Fruit fly (Drosophila melanogaster) whole organism, embryonic: ENCODE results near the gene ab.

Experiments used
- Atf-2 ChIP-seq: fragments of 200-800 bp; sonication (Bioruptor generic); optimal IDR thresholded peaks from 2 replicates; lab custom pipeline; 2016; ENCODE audit warnings: missing biosample characterization, missing genetic modification characterization
- B-H2 ChIP-seq: fragments of 200-800 bp; sonication (Bioruptor generic); optimal IDR thresholded peaks from 2 replicates; lab custom pipeline; 2018; ENCODE audit warnings: missing biosample characterization, mild to moderate bottlenecking, missing genetic modification characterization
- CG10565 ChIP-seq: fragments of 200-800 bp; sonication (Bioruptor generic); optimal IDR thresholded peaks from 3 replicates; lab custom pipeline; 2016; ENCODE audit warnings: missing biosample characterization, mild to moderate bottlenecking, missing genetic modification characterization
- CG11504 ChIP-seq: fragments of 200-800 bp; sonication (Bioruptor generic); optimal IDR thresholded peaks from 3 replicates; lab custom pipeline; 2019; ENCODE audit warnings: missing biosample characterization, mild to moderate bottlenecking, missing genetic modification characterization, moderate library complexity
- CG11723 ChIP-seq: fragments of 200-800 bp; sonication (Bioruptor generic); optimal IDR thresholded peaks from 2 replicates; lab custom pipeline; 2017; ENCODE audit warnings: missing biosample characterization, mild to moderate bottlenecking, missing genetic modification characterization
- CG12219 ChIP-seq: fragments of 200-800 bp; sonication (Bioruptor generic); optimal IDR thresholded peaks from 3 replicates; lab custom pipeline; 2018; ENCODE audit warnings: missing biosample characterization, mild to moderate bottlenecking, missing genetic modification characterization
- CG12659 ChIP-seq: fragments of 200-800 bp; sonication (Bioruptor generic); optimal IDR thresholded peaks from 3 replicates; lab custom pipeline; 2017; ENCODE audit warnings: mild to moderate bottlenecking, missing biosample characterization, missing genetic modification reagents, missing genetic modification characterization
- CG16813 ChIP-seq: fragments of 200-800 bp; sonication (Bioruptor generic); IDR thresholded peaks from 3 replicates; pipeline ENCODE4 v1.3.6; 2022; ENCODE audit warnings: missing biosample characterization, missing genetic modification characterization; ENCODE audit not compliant: partially characterized antibody
- CG17328 ChIP-seq: fragments of 200-800 bp; sonication (Bioruptor generic); IDR thresholded peaks from 2 replicates; pipeline ENCODE4 v1.3.6; 2022; ENCODE audit warnings: missing biosample characterization, missing genetic modification characterization
- CG18476 ChIP-seq: fragments of 200-800 bp; sonication (Bioruptor generic); optimal IDR thresholded peaks from 2 replicates; lab custom pipeline; 2016; ENCODE audit warnings: missing biosample characterization, mild to moderate bottlenecking, missing genetic modification characterization
- CG2202 ChIP-seq: fragments of 200-800 bp; sonication (Bioruptor generic); optimal IDR thresholded peaks from 2 replicates; lab custom pipeline; 2018; ENCODE audit warnings: missing biosample characterization, mild to moderate bottlenecking, missing genetic modification characterization
- CG32767 ChIP-seq: fragments of 200-800 bp; sonication (Bioruptor generic); IDR thresholded peaks from 2 replicates; pipeline ENCODE4 v1.3.6; 2022; ENCODE audit warnings: missing biosample characterization, missing genetic modification characterization
- CG4328 ChIP-seq: fragments of 200-800 bp; sonication (Bioruptor generic); optimal IDR thresholded peaks from 3 replicates; lab custom pipeline; 2017; ENCODE audit warnings: missing biosample characterization, missing genetic modification reagents, missing genetic modification characterization
- CG4424 ChIP-seq: fragments of 200-800 bp; sonication (Bioruptor generic); optimal IDR thresholded peaks from 3 replicates; lab custom pipeline; 2016; ENCODE audit warnings: missing biosample characterization, missing genetic modification characterization
- CG6791 ChIP-seq: fragments of 200-800 bp; sonication (Bioruptor generic); IDR thresholded peaks from 3 replicates; pipeline ENCODE4 v1.3.6; 2022; ENCODE audit warnings: missing biosample characterization, missing genetic modification characterization; ENCODE audit not compliant: partially characterized antibody
- CG8388 ChIP-seq: fragments of 200-800 bp; sonication (Bioruptor generic); optimal IDR thresholded peaks from 2 replicates; lab custom pipeline; 2019; ENCODE audit warnings: missing biosample characterization, mild to moderate bottlenecking, missing genetic modification characterization, moderate library complexity
- CG9727 ChIP-seq: fragments of 200-800 bp; sonication (Bioruptor generic); optimal IDR thresholded peaks from 3 replicates; lab custom pipeline; 2017; ENCODE audit warnings: missing biosample characterization, mild to moderate bottlenecking, missing genetic modification characterization
- D19A ChIP-seq: fragments of 200-800 bp; optimal IDR thresholded peaks from 3 replicates; lab custom pipeline; 2019; ENCODE audit warnings: missing biosample characterization, mild to moderate bottlenecking, missing genetic modification characterization, moderate library complexity
- ERR ChIP-seq: fragments of 200-800 bp; sonication (Bioruptor generic); optimal IDR thresholded peaks from 2 replicates; lab custom pipeline; 2016; ENCODE audit warnings: missing biosample characterization, missing genetic modification characterization
- Fer3 ChIP-seq: fragments of 200-800 bp; sonication (Bioruptor generic); optimal IDR thresholded peaks from 2 replicates; lab custom pipeline; 2018; ENCODE audit warnings: missing biosample characterization, mild to moderate bottlenecking, missing genetic modification characterization, moderate library complexity
- HLH54F ChIP-seq: fragments of 200-800 bp; sonication (Bioruptor generic); optimal IDR thresholded peaks from 3 replicates; lab custom pipeline; 2016; ENCODE audit warnings: missing biosample characterization, missing genetic modification characterization
- Hr3 ChIP-seq: fragments of 200-800 bp; sonication (Bioruptor generic); optimal IDR thresholded peaks from 3 replicates; lab custom pipeline; 2016; ENCODE audit warnings: missing biosample characterization, missing genetic modification characterization
- Hr51 ChIP-seq, 2 experiments: fragments of 200-800 bp; sonication (Bioruptor generic); optimal IDR thresholded peaks; 2 replicates in 1 of 2; 3 replicates in 1 of 2; lab custom pipeline; 2016 to 2018; ENCODE audit warnings: missing biosample characterization in 2 of 2, missing genetic modification characterization in 2 of 2, mild to moderate bottlenecking in 1 of 2, moderate library complexity in 1 of 2
- Hsf ChIP-seq: fragments of 200-800 bp; sonication (Bioruptor generic); optimal IDR thresholded peaks from 3 replicates; lab custom pipeline; 2016; ENCODE audit warnings: missing biosample characterization, missing genetic modification characterization
- Lim3 ChIP-seq: fragments of 200-800 bp; sonication (Bioruptor generic); IDR thresholded peaks from 2 replicates; pipeline ENCODE4 v1.3.6; 2022; ENCODE audit warnings: missing biosample characterization, missing genetic modification characterization
- NC2α ChIP-seq: fragments of 200-800 bp; sonication (Bioruptor generic); optimal IDR thresholded peaks from 2 replicates; lab custom pipeline; 2016; ENCODE audit warnings: missing biosample characterization, missing genetic modification characterization
- NfI ChIP-seq: fragments of 200-800 bp; sonication (Bioruptor generic); optimal IDR thresholded peaks from 3 replicates; lab custom pipeline; 2018; ENCODE audit warnings: missing biosample characterization, mild to moderate bottlenecking, missing genetic modification characterization, moderate library complexity
- Opbp ChIP-seq: fragments of 200-800 bp; sonication (Bioruptor generic); IDR thresholded peaks from 3 replicates; pipeline ENCODE4 v1.3.6; 2022; ENCODE audit warnings: missing biosample characterization, missing genetic modification characterization; ENCODE audit not compliant: partially characterized antibody
- Six4 ChIP-seq: fragments of 200-800 bp; sonication (Bioruptor generic); optimal IDR thresholded peaks from 2 replicates; lab custom pipeline; 2016; ENCODE audit warnings: missing biosample characterization, missing genetic modification characterization
- Sox102F ChIP-seq: fragments of 200-800 bp; sonication (Bioruptor generic); optimal IDR thresholded peaks from 2 replicates; lab custom pipeline; 2018; ENCODE audit warnings: missing biosample characterization, mild to moderate bottlenecking, missing genetic modification characterization, moderate library complexity
- Stat92E ChIP-seq, 3 experiments: fragments of >200 bp in 2 of 3; fragments of 200-800 bp in 1 of 3; sonication (Bioruptor generic) in 1 of 3; optimal IDR thresholded peaks; 2 replicates each; lab custom pipeline; 2017 to 2019; ENCODE audit warnings: missing biosample characterization in 3 of 3, missing genetic modification characterization in 3 of 3, mild to moderate bottlenecking in 1 of 3, moderate library complexity in 1 of 3
- Xbp1 ChIP-seq: fragments of 200-800 bp; sonication (Bioruptor generic); optimal IDR thresholded peaks from 3 replicates; lab custom pipeline; 2016; ENCODE audit warnings: missing biosample characterization, mild to moderate bottlenecking, missing genetic modification characterization
- ap ChIP-seq: fragments of 200-800 bp; sonication (Bioruptor generic); IDR thresholded peaks from 2 replicates; pipeline ENCODE4 v1.3.6; 2022; ENCODE audit warnings: missing biosample characterization, missing genetic modification characterization
- ci ChIP-seq: fragments of 200-800 bp; sonication (Bioruptor generic); IDR thresholded peaks from 3 replicates; pipeline ENCODE4 v1.3.6; 2022; ENCODE audit warnings: missing biosample characterization, missing genetic modification characterization
- dm ChIP-seq: fragments of 200-800 bp; sonication (Bioruptor generic); optimal IDR thresholded peaks from 3 replicates; lab custom pipeline; 2016; ENCODE audit warnings: missing biosample characterization, missing genetic modification characterization
- dmrt99B ChIP-seq: fragments of 200-800 bp; sonication (Bioruptor generic); optimal IDR thresholded peaks from 2 replicates; lab custom pipeline; 2018; ENCODE audit warnings: missing biosample characterization, mild to moderate bottlenecking, missing genetic modification characterization, moderate library complexity
- hb ChIP-seq: fragments of 200-800 bp; sonication (Bioruptor generic); IDR thresholded peaks from 3 replicates; pipeline ENCODE4 v1.3.6; 2022; ENCODE audit warnings: missing biosample characterization, missing genetic modification characterization; ENCODE audit not compliant: partially characterized antibody
- lola ChIP-seq, 3 experiments: fragments of >200 bp in 2 of 3; fragments of 200-800 bp in 1 of 3; sonication (Bioruptor generic) in 1 of 3; optimal IDR thresholded peaks; 2 replicates each; lab custom pipeline; 2017 to 2019; ENCODE audit warnings: missing biosample characterization in 3 of 3, missing genetic modification characterization in 3 of 3, mild to moderate bottlenecking in 1 of 3, moderate library complexity in 1 of 3
- lov ChIP-seq, 2 experiments: fragments of 200-800 bp in 1 of 2; fragments of >200 bp in 1 of 2; sonication (Bioruptor generic) in 1 of 2; IDR thresholded peaks in 1 of 2; optimal IDR thresholded peaks in 1 of 2; 2 replicates in 1 of 2; 3 replicates in 1 of 2; pipeline versions ENCODE4 v1.3.6 to Lab custom; 2017 to 2022; ENCODE audit warnings: missing biosample characterization in 1 of 2, missing genetic modification characterization in 1 of 2
- luna ChIP-seq: fragments of 200-800 bp; sonication (Bioruptor generic); optimal IDR thresholded peaks from 2 replicates; lab custom pipeline; 2016; ENCODE audit warnings: missing biosample characterization, missing genetic modification characterization
- mirr ChIP-seq: fragments of 200-800 bp; sonication (Bioruptor generic); optimal IDR thresholded peaks from 3 replicates; lab custom pipeline; 2018; ENCODE audit warnings: missing biosample characterization, mild to moderate bottlenecking, missing genetic modification characterization
- otp ChIP-seq: fragments of 200-800 bp; sonication (Bioruptor generic); IDR thresholded peaks from 3 replicates; pipeline ENCODE4, ENCODE4 v1.3.6; 2022; ENCODE audit warnings: missing biosample characterization, missing genetic modification characterization
- row ChIP-seq: fragments of 200-800 bp; sonication (Bioruptor generic); IDR thresholded peaks from 3 replicates; pipeline ENCODE4 v1.3.6; 2022; ENCODE audit warnings: missing biosample characterization, missing genetic modification characterization
- sima ChIP-seq: fragments of 200-800 bp; sonication (Bioruptor generic); optimal IDR thresholded peaks from 2 replicates; lab custom pipeline; 2016; ENCODE audit warnings: missing biosample characterization, missing genetic modification characterization
- slbo ChIP-seq: fragments of 200-800 bp; sonication (Bioruptor generic); IDR thresholded peaks from 2 replicates; pipeline ENCODE4 v1.3.6; 2022; ENCODE audit warnings: missing biosample characterization, missing genetic modification characterization
- tx ChIP-seq: fragments of 200-800 bp; sonication (Bioruptor generic); optimal IDR thresholded peaks from 2 replicates; lab custom pipeline; 2016; ENCODE audit warnings: missing biosample characterization, missing genetic modification characterization
- unpg ChIP-seq: fragments of 200-800 bp; sonication (Bioruptor generic); optimal IDR thresholded peaks from 3 replicates; lab custom pipeline; 2018; ENCODE audit warnings: missing biosample characterization, mild to moderate bottlenecking, missing genetic modification characterization, moderate library complexity
- wek ChIP-seq: fragments of 200-800 bp; sonication (Bioruptor generic); optimal IDR thresholded peaks from 3 replicates; lab custom pipeline; 2018; ENCODE audit warnings: missing biosample characterization, mild to moderate bottlenecking, missing genetic modification characterization, moderate library complexity
- zf30C ChIP-seq: fragments of 200-800 bp; sonication (Bioruptor generic); optimal IDR thresholded peaks from 3 replicates; lab custom pipeline; 2018; ENCODE audit warnings: missing biosample characterization, mild to moderate bottlenecking, missing genetic modification characterization

ab gene

dm6 chr2L:11184144-11184543 is 26.3 kb upstream of the ab start (continued):
- TF ChIP-seq CG4424 (GFP tag; lab: Kevin White, UChicago) (no peak), CG11723 (GFP tag; lab: Kevin White, UChicago) (no peak), NfI (GFP tag; lab: Kevin White, UChicago) (no peak), CG10565 (GFP tag; lab: Kevin White, UChicago) (no peak), sima (GFP tag; lab: Kevin White, UChicago) (no peak), unpg (GFP tag; lab: Kevin White, UChicago) (peak; percentile 44), CG9727 (GFP tag; lab: Kevin White, UChicago) (peak; percentile 3), ERR (GFP tag; lab: Kevin White, UChicago) (no peak), lov (optimal IDR thresholded peaks at IDR 0.05; lab: Kevin White, UChicago) (no peak), lov (GFP tag; IDR thresholded peaks at IDR 0.05; lab: Robert Waterston, UW) (no peak), Lim3 (GFP tag; lab: Robert Waterston, UW) (no peak), hb (GFP tag; lab: Robert Waterston, UW) (no peak), Opbp (no peak), CG8388 (GFP tag; lab: Kevin White, UChicago) (peak; percentile 38), B-H2 (GFP tag; lab: Kevin White, UChicago) (no peak), Stat92E (GFP tag; optimal IDR thresholded peaks at IDR 0.05; lab: Kevin White, UChicago) (no peak), CG32767 (GFP tag; lab: Robert Waterston, UW) (no peak), dm (no peak), ap (GFP tag; lab: Robert Waterston, UW) (no peak), CG12219 (no peak), Fer3 (tag; lab: Kevin White, UChicago) (no peak), CG17328 (peak; percentile 40; the same call in 1 of the 2 replicates), luna (GFP tag; lab: Kevin White, UChicago) (no peak), Hr3 (no peak), zf30C (no peak), CG12659 (GFP tag; lab: Kevin White, UChicago) (no peak), ci (GFP tag; lab: Robert Waterston, UW) (peak; percentile 42; the same call in 1 of the 3 replicates), row (GFP tag; lab: Robert Waterston, UW) (peak; percentile 29; the same call in 1 of the 3 replicates), Xbp1 (GFP tag; lab: Kevin White, UChicago) (peak; percentile 23), slbo (GFP tag; lab: Robert Waterston, UW) (no peak), Sox102F (peak; percentile 51), Hsf (GFP tag; lab: Kevin White, UChicago) (peak; percentile 29), mirr (GFP tag; lab: Kevin White, UChicago) (no peak), otp (GFP tag; lab: Robert Waterston, UW) (0 out of 3 replicates have a peak, but pooled peaks have one; percentile 27), HLH54F (GFP tag; lab: Kevin White, UChicago) (no peak), wek (GFP tag; lab: Kevin White, UChicago) (no peak), dmrt99B (tag; lab: Kevin White, UChicago) (peak; percentile 39), D19A (peak; percentile 25), Atf-2 (GFP tag; lab: Kevin White, UChicago) (no peak), Six4 (GFP tag; lab: Kevin White, UChicago) (no peak), tx (GFP tag; lab: Kevin White, UChicago) (no peak), CG4328 (GFP tag; lab: Kevin White, UChicago) (no peak), CG18476 (no peak), CG16813 (no peak), lola (GFP tag; optimal IDR thresholded peaks at IDR 0.05; lab: Kevin White, UChicago) (peak in 1 of 3 experiments; percentile 46), CG2202 (tag; lab: Kevin White, UChicago) (peak; percentile 11), CG11504 (tag; lab: Kevin White, UChicago) (peak; percentile 56), NC2α (GFP tag; lab: Kevin White, UChicago) (no peak), Hr51 (GFP tag; optimal IDR thresholded peaks at IDR 0.05; lab: Kevin White, UChicago) (peak in 1 of 2 experiments; percentile 27), CG6791 (GFP tag; lab: Robert Waterston, UW) (no peak)
